Worm (Caenorhabditis elegans): ENCODE data around the gene F58B4.6.

DNA sequence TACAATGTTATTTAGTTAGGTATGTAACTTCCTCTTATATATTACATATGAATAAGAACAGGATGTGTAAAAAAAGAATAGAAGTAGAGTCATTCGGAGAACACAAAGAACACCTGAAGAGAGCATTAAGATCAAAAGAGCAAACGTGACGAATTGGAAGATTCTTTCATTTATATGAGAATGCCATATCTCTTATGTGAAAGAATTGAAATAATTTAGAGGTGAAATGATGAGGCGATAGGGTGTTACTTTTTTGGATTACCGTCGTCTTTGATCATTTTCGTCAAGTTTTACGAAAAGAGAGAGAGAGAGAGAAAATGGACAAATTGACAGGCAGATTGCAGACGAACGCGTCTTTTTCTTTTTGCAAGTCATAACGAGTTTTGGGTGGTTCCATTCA is 48.3 kb upstream of the F58B4.6 start:
- TF ChIP-seq B0019.2 (GFP tag; conservative IDR thresholded peaks at IDR 0.05) (no peak), sptf-2 (GFP tag; optimal IDR thresholded peaks at IDR 0.05) (no peak), mcd-1 (GFP tag; IDR thresholded peaks at IDR 0.05) (no peak), ztf-26 (tag; optimal IDR thresholded peaks at IDR 0.05) (no peak), snpc-4 (GFP tag; optimal IDR thresholded peaks at IDR 0.05) (no peak), snpc-4 (tag; optimal IDR thresholded peaks at IDR 0.05) (no peak), ceh-79 (tag; optimal IDR thresholded peaks at IDR 0.05) (no peak), F22D6.2 (tag; optimal IDR thresholded peaks at IDR 0.05) (no peak), C06A6.2 (GFP tag; conservative IDR thresholded peaks at IDR 0.05) (no peak), nfya-1 (tag; optimal IDR thresholded peaks at IDR 0.05; ENCODE audit: borderline replicate concordance, insufficient read depth) (no peak), bed-1 (GFP tag; IDR thresholded peaks at IDR 0.05) (no peak), let-526 (GFP tag; IDR thresholded peaks at IDR 0.05) (no peak)

Data from whole organism, young adult.